Worm (Caenorhabditis elegans): ENCODE results near the gene mltn-10.

DNA sequence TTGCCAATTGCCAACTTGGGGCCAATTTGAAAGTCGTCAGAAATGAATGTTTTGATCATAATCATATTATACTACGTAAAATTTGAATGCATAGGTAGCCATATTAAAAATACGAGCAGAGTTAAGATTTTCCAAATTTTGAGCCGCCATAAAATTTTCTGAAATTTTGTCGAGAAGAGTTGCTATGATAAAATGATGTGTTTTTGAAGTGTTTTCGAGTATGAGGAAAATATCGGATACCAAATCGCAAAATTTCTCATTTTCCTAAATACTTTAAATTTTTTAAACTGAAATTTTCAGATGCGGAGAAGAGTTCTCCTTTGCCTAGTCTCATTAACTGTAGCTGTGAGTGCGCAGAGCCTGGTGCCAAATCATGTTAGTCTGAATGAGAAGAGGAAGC lies 4.5 kb downstream of the mltn-10 start, which contains the start of gene tag-297:
- TF ChIP-seq ama-1 (optimal IDR thresholded peaks at IDR 0.05) (no peak), ama-1 (GFP tag; optimal IDR thresholded peaks at IDR 0.05) (no peak), F55B11.4 (tag; optimal IDR thresholded peaks at IDR 0.05; ENCODE audit: borderline replicate concordance, insufficient read depth) (no peak), nhr-27 (tag; optimal IDR thresholded peaks at IDR 0.05) (no peak), sdz-38 (tag; optimal IDR thresholded peaks at IDR 0.05) (no peak), B0035.1 (tag; optimal IDR thresholded peaks at IDR 0.05) (no peak), B0261.1 (tag; optimal IDR thresholded peaks at IDR 0.05) (no peak), cebp-2 (GFP tag; IDR thresholded peaks at IDR 0.05) (no peak), lin-26 (GFP tag; IDR thresholded peaks at IDR 0.05) (no peak), B0336.3 (GFP tag; IDR thresholded peaks at IDR 0.05) (no peak), him-1 (tag; optimal IDR thresholded peaks at IDR 0.05) (no peak), mes-4 (tag; optimal IDR thresholded peaks at IDR 0.05) (no peak), ets-4 (GFP tag; optimal IDR thresholded peaks at IDR 0.05) (no peak)

All from whole organism, young adult.